Worm (Caenorhabditis elegans): Measurements from ENCODE around the gene Y75B8A.23.

The Y75B8A.23 gene

ce11 chrIII:12230195-12230594, 20.3 kb upstream of the Y75B8A.23 start:
- TF ChIP-seq lin-13 (tag; optimal IDR thresholded peaks at IDR 0.05), result no peak
- TF ChIP-seq ceh-83 (GFP tag; optimal IDR thresholded peaks at IDR 0.05), result no peak
- TF ChIP-seq ztf-11 (tag; optimal IDR thresholded peaks at IDR 0.05), result no peak
- no peak for TF ChIP-seq zip-8 (tag; optimal IDR thresholded peaks at IDR 0.05)
- TF ChIP-seq ceh-43 (GFP tag; optimal IDR thresholded peaks at IDR 0.05), result no peak
- no peak for TF ChIP-seq nhr-12 (tag; optimal IDR thresholded peaks at IDR 0.05)
- no peak for TF ChIP-seq M03D4.4 (tag; optimal IDR thresholded peaks at IDR 0.05)
- TF ChIP-seq bed-3 (GFP tag; optimal IDR thresholded peaks at IDR 0.05), result no peak
- TF ChIP-seq mep-1 (tag; optimal IDR thresholded peaks at IDR 0.05), result no peak

- no peak for TF ChIP-seq pha-4 (tag; optimal IDR thresholded peaks at IDR 0.05)
- no peak for TF ChIP-seq mls-2 (tag; optimal IDR thresholded peaks at IDR 0.05)
- no peak for TF ChIP-seq nhr-28 (tag; optimal IDR thresholded peaks at IDR 0.05)
- TF ChIP-seq hlh-1 (tag; optimal IDR thresholded peaks at IDR 0.05), result no peak
- TF ChIP-seq tbx-8 (GFP tag; optimal IDR thresholded peaks at IDR 0.05), result no peak
- no peak for TF ChIP-seq ceh-39 (tag; optimal IDR thresholded peaks at IDR 0.05)
Observed at ce11 chrIII:12231539-12231938, 18.9 kb upstream of the Y75B8A.23 start.

DNA sequence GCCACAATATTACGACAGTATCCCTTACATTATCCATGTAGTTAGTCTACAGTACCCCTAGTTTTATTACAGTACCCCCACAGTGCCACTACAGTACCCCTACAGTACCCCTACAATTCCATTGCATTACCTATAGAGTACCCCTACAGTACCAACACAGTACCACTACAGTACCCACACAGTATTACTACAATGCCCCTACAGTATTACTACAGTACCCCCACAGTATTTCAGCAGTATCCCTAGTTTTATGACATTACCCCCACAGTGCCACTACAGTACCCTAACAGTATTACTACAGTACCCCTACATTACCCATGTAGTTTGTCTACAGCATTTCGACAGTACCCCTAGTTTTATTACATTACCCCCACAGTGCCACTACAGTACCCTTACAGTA, 17.0 kb upstream of the Y75B8A.23 start:
- TF ChIP-seq mab-5 (tag; optimal IDR thresholded peaks at IDR 0.05) (no peak), blmp-1 (tag; optimal IDR thresholded peaks at IDR 0.05) (no peak), bed-3 (GFP tag; optimal IDR thresholded peaks at IDR 0.05) (no peak), snpc-4 (tag; optimal IDR thresholded peaks at IDR 0.05) (no peak), ztf-11 (tag; optimal IDR thresholded peaks at IDR 0.05) (no peak), lin-32 (GFP tag; optimal IDR thresholded peaks at IDR 0.05) (peak; percentile 40), sptf-1 (tag; optimal IDR thresholded peaks at IDR 0.05) (peak; percentile 51), lsy-2 (tag; optimal IDR thresholded peaks at IDR 0.05) (peak; percentile 17), nhr-76 (tag; optimal IDR thresholded peaks at IDR 0.05) (no peak), cnd-1 (tag; optimal IDR thresholded peaks at IDR 0.05) (no peak), unc-62 (GFP tag; optimal IDR thresholded peaks at IDR 0.05) (no peak)

DNA sequence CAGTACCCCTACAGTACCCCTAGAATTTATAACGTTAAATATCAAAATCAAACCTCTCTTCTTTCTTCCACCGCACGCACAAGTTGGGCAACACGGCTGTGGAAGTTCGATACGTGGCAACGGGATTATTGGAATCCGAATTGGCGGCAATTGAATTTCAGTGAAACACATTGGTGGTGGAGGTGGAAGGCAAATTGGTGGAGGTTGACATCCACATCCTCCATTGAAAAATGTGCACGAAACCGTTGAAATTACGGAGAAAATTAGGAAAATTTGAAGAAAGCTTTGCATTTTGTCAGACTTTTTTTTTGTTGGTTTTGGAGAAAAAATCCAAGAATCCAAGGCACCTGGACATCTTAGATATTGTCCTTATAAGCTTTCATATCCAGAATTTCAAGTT, 15.1 kb upstream of the Y75B8A.23 start:
- TF ChIP-seq nhr-12 (tag; optimal IDR thresholded peaks at IDR 0.05), result no peak
- TF ChIP-seq snpc-4 (tag; optimal IDR thresholded peaks at IDR 0.05), result no peak
- no peak for TF ChIP-seq hlh-1 (tag; optimal IDR thresholded peaks at IDR 0.05)
- TF ChIP-seq lin-32 (GFP tag; optimal IDR thresholded peaks at IDR 0.05), result no peak

DNA sequence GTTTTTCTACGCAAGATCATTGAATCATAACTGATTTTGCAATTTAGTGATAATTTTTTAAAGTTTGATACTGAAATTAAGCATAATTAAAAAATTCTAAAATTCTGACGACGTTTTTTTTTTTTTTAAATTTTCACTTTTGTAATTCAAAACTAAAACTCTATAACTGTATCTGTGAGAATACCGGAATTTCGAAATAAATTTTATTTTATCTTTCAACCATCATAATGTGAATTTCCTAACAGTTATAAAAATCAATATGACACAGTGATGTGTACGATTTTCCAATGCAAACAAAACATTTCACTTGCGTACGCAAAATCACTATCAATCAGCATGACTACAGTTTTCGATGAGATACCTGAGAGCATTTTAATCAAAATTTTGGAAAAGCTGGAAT, 14.5 kb upstream of the Y75B8A.23 start, which contains the start of the genes grl-15 and fbxa-89:
Gene grl-15, minus strand, starts transcription at position 101 of the 400 bp plus-strand sequence.
Gene fbxa-89, plus strand, starts transcription at position 271 of the 400 bp plus-strand sequence.
- no peak for TF ChIP-seq snpc-4 (tag; optimal IDR thresholded peaks at IDR 0.05)
- no peak for TF ChIP-seq tbx-8 (GFP tag; optimal IDR thresholded peaks at IDR 0.05)
- TF ChIP-seq elt-1 (tag; optimal IDR thresholded peaks at IDR 0.05; ENCODE audit: borderline replicate concordance, insufficient read depth), result no peak
- no peak for TF ChIP-seq ceh-83 (GFP tag; optimal IDR thresholded peaks at IDR 0.05)
- no peak for TF ChIP-seq nhr-28 (tag; optimal IDR thresholded peaks at IDR 0.05)
- TF ChIP-seq mep-1 (tag; optimal IDR thresholded peaks at IDR 0.05), result no peak
- TF ChIP-seq blmp-1 (tag; optimal IDR thresholded peaks at IDR 0.05), result no peak
- TF ChIP-seq ceh-39 (tag; optimal IDR thresholded peaks at IDR 0.05), result no peak
- TF ChIP-seq nhr-76 (tag; optimal IDR thresholded peaks at IDR 0.05), result no peak
- TF ChIP-seq lsy-2 (tag; optimal IDR thresholded peaks at IDR 0.05), result no peak
- no peak for TF ChIP-seq drap-1 (GFP tag; optimal IDR thresholded peaks at IDR 0.05)
- TF ChIP-seq flh-1 (GFP tag; optimal IDR thresholded peaks at IDR 0.05), result no peak
- no peak for TF ChIP-seq mab-5 (tag; optimal IDR thresholded peaks at IDR 0.05)
- TF ChIP-seq mls-2 (tag; optimal IDR thresholded peaks at IDR 0.05), result no peak
- TF ChIP-seq unc-62 (GFP tag; optimal IDR thresholded peaks at IDR 0.05), result no peak
- TF ChIP-seq nhr-2 (tag; optimal IDR thresholded peaks at IDR 0.05), result no peak

DNA sequence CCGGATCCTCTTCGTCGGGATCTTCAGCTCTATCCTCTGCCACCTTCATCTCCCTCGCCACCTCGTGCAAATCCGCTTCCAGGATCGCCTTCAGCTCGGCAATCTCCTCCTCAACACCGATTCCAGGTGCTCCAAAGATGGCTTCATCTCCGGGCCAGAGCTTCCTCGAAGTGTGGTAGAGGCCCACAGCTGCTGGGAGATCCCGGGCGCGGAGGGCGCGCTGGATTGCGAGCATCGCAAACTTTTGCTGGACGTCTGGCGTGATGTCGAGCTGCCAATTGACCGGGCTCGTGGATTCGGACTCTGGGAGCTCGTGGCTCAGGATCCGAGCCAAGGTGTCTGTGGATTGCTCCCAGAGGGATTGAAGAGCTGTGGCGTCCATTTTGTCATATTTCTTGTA, 4.9 kb upstream of the Y75B8A.23 start:
- TF ChIP-seq nhr-237 (tag; optimal IDR thresholded peaks at IDR 0.05) (no peak), cnd-1 (tag; optimal IDR thresholded peaks at IDR 0.05) (no peak), blmp-1 (tag; optimal IDR thresholded peaks at IDR 0.05) (no peak), pha-4 (tag; optimal IDR thresholded peaks at IDR 0.05) (no peak), nhr-76 (tag; optimal IDR thresholded peaks at IDR 0.05) (no peak), nhr-12 (tag; optimal IDR thresholded peaks at IDR 0.05) (no peak)
